Worm (Caenorhabditis elegans) whole organism, L1 larva: ENCODE results near the gene irg-6.

Experiments
- F16B12.6 ChIP-seq: fragments of 150-350 bp; optimal IDR thresholded peaks from 2 replicates; lab custom pipeline; 2014; ENCODE audit warnings: missing biosample characterization, missing genetic modification characterization
- alr-1 ChIP-seq: fragments of 200-800 bp; sonication (Bioruptor generic); optimal IDR thresholded peaks from 2 replicates; lab custom pipeline; 2018; ENCODE audit warnings: borderline replicate concordance, mild to moderate bottlenecking, missing genetic modification characterization, missing compliant biosample characterization
- ceh-8 ChIP-seq: fragments of 200-800 bp; sonication (Bioruptor generic); optimal IDR thresholded peaks from 2 replicates; lab custom pipeline; 2018; ENCODE audit warnings: mild to moderate bottlenecking, missing genetic modification characterization, moderate library complexity, missing compliant biosample characterization
- ceh-82 ChIP-seq, 3 experiments: fragments of 150-350 bp in 1 of 3; sonication (generic microtip) in 2 of 3; optimal IDR thresholded peaks; 2 replicates each; lab custom pipeline; 2014 to 2017; ENCODE audit warnings: missing biosample characterization in 3 of 3, missing genetic modification characterization in 3 of 3
- ceh-88 ChIP-seq: fragments of 200-800 bp; sonication (Bioruptor generic); IDR thresholded peaks from 2 replicates; pipeline ENCODE4 v1.3.6; 2022; ENCODE audit warnings: missing genetic modification characterization, missing compliant biosample characterization
- ceh-90 ChIP-seq: sonication (generic microtip); optimal IDR thresholded peaks from 2 replicates; lab custom pipeline; 2016; ENCODE audit warnings: missing genetic modification characterization, missing compliant biosample characterization
- dpl-1 ChIP-seq, 3 experiments: fragments of 150-350 bp in 2 of 3; sonication (generic microtip) in 1 of 3; optimal IDR thresholded peaks; 2 replicates each; lab custom pipeline; 2014 to 2017; ENCODE audit warnings: missing biosample characterization in 3 of 3, missing genetic modification characterization in 3 of 3, missing genetic modification reagents in 3 of 3
- efl-3 ChIP-seq: fragments of 200-800 bp; sonication (Bioruptor generic); optimal IDR thresholded peaks from 2 replicates; lab custom pipeline; 2018; ENCODE audit warnings: mild to moderate bottlenecking, missing genetic modification characterization, missing compliant biosample characterization
- egl-13 ChIP-seq: sonication (generic microtip); optimal IDR thresholded peaks from 2 replicates; lab custom pipeline; 2016; ENCODE audit warnings: missing genotype, missing genetic modification reagents, missing genetic modification characterization, missing compliant biosample characterization
- elt-2 ChIP-seq: sonication (generic microtip); optimal IDR thresholded peaks from 2 replicates; lab custom pipeline; 2016; ENCODE audit warnings: missing genetic modification characterization, mild to moderate bottlenecking, inconsistent platforms, missing compliant biosample characterization, missing genetic modification reagents
- ets-5 ChIP-seq: fragments of 200-800 bp; sonication (Bioruptor generic); IDR thresholded peaks from 2 replicates; pipeline ENCODE4 v1.3.6; 2022; ENCODE audit warnings: missing genetic modification characterization, missing compliant biosample characterization
- fkh-4 ChIP-seq: sonication (generic microtip); optimal IDR thresholded peaks from 2 replicates; lab custom pipeline; 2016; ENCODE audit warnings: missing compliant biosample characterization, missing genetic modification characterization, borderline replicate concordance
- fkh-8 ChIP-seq: sonication (generic microtip); optimal IDR thresholded peaks from 2 replicates; lab custom pipeline; 2016; ENCODE audit warnings: mild to moderate bottlenecking, missing genetic modification characterization, missing compliant biosample characterization
- fos-1 ChIP-seq: fragments of 150-350 bp; optimal IDR thresholded peaks from 2 replicates; lab custom pipeline; 2014; ENCODE audit warnings: missing biosample characterization, missing genetic modification characterization
- irx-1 ChIP-seq: sonication (generic microtip); optimal IDR thresholded peaks from 2 replicates; lab custom pipeline; 2016; ENCODE audit warnings: missing genetic modification characterization, missing compliant biosample characterization
- isw-1 ChIP-seq: fragments of 200-800 bp; sonication (Bioruptor generic); IDR thresholded peaks from 2 replicates; pipeline ENCODE4 v1.3.6; 2022; ENCODE audit warnings: missing genetic modification characterization, missing compliant biosample characterization
- lin-35 ChIP-seq, 2 experiments: fragments of 150-350 bp; optimal IDR thresholded peaks; 2 replicates each; lab custom pipeline; 2014; ENCODE audit warnings: missing biosample characterization in 2 of 2, missing genetic modification characterization in 2 of 2, missing genetic modification reagents in 2 of 2
- mdl-1 ChIP-seq, 2 experiments: fragments of 150-350 bp; optimal IDR thresholded peaks; 2 replicates each; lab custom pipeline; 2014 to 2017; ENCODE audit warnings: missing biosample characterization in 2 of 2, missing genetic modification characterization in 2 of 2, inconsistent platforms in 1 of 2
- mef-2 ChIP-seq: fragments of 150-350 bp; optimal IDR thresholded peaks from 2 replicates; lab custom pipeline; 2014; ENCODE audit warnings: missing biosample characterization, missing genetic modification characterization
- nhr-11 ChIP-seq: fragments of 150-350 bp; optimal IDR thresholded peaks from 2 replicates; lab custom pipeline; 2014; ENCODE audit warnings: missing biosample characterization, missing genetic modification characterization
- nhr-19 ChIP-seq: fragments of 200-800 bp; sonication (Bioruptor generic); conservative IDR thresholded peaks from 2 replicates; pipeline ENCODE4 v1.3.6; 2022; ENCODE audit warnings: missing genetic modification characterization, missing compliant biosample characterization
- nhr-20 ChIP-seq: sonication (generic microtip); optimal IDR thresholded peaks from 2 replicates; lab custom pipeline; 2016; ENCODE audit warnings: mild to moderate bottlenecking, missing genetic modification characterization, missing compliant biosample characterization
- nhr-47 ChIP-seq: sonication (generic microtip); optimal IDR thresholded peaks from 2 replicates; lab custom pipeline; 2016; ENCODE audit warnings: mild to moderate bottlenecking, missing genetic modification characterization, moderate library complexity, missing compliant biosample characterization
- nhr-71 ChIP-seq: sonication (generic microtip); optimal IDR thresholded peaks from 2 replicates; lab custom pipeline; 2016; ENCODE audit warnings: mild to moderate bottlenecking, missing genetic modification characterization, moderate library complexity, missing compliant biosample characterization
- nhr-77 ChIP-seq: fragments of 150-350 bp; optimal IDR thresholded peaks from 2 replicates; lab custom pipeline; 2014; ENCODE audit warnings: missing biosample characterization, missing genetic modification characterization
- nhr-84 ChIP-seq: sonication (generic microtip); optimal IDR thresholded peaks from 2 replicates; lab custom pipeline; 2017; ENCODE audit warnings: missing biosample characterization, missing genetic modification characterization
- nhr-85 ChIP-seq: sonication (generic microtip); peaks from one replicate; lab custom pipeline; 2016; ENCODE audit warnings: missing genetic modification characterization, inconsistent platforms, missing compliant biosample characterization
- nhr-90 ChIP-seq: sonication (generic microtip); optimal IDR thresholded peaks from 2 replicates; lab custom pipeline; 2016; ENCODE audit warnings: mild to moderate bottlenecking, missing genetic modification characterization, missing compliant biosample characterization; ENCODE audit not compliant: poor library complexity
- pax-3 ChIP-seq: fragments of 200-800 bp; sonication (Bioruptor generic); optimal IDR thresholded peaks from 2 replicates; lab custom pipeline; 2018; ENCODE audit warnings: mild to moderate bottlenecking, missing genetic modification characterization, moderate library complexity, missing compliant biosample characterization
- pqm-1 ChIP-seq: sonication (generic microtip); optimal IDR thresholded peaks from 3 replicates; lab custom pipeline; 2017; ENCODE audit warnings: missing biosample characterization, missing genetic modification characterization
- snpc-4 ChIP-seq: fragments of 150-350 bp; optimal IDR thresholded peaks from 2 replicates; lab custom pipeline; 2014; ENCODE audit warnings: missing biosample characterization, missing genetic modification characterization
- snu-23 ChIP-seq: sonication (generic microtip); optimal IDR thresholded peaks from 2 replicates; lab custom pipeline; 2016; ENCODE audit warnings: missing genetic modification characterization, missing compliant biosample characterization
- sptf-1 ChIP-seq: fragments of 150-350 bp; optimal IDR thresholded peaks from 2 replicates; lab custom pipeline; 2014; ENCODE audit warnings: missing biosample characterization, missing genetic modification characterization
- tbx-2 ChIP-seq: sonication (generic microtip); optimal IDR thresholded peaks from 2 replicates; lab custom pipeline; 2016; ENCODE audit warnings: missing genetic modification characterization, missing compliant biosample characterization
- tlp-1 ChIP-seq: fragments of 150-350 bp; optimal IDR thresholded peaks from 2 replicates; lab custom pipeline; 2014; ENCODE audit warnings: missing biosample characterization, missing genetic modification characterization
- unc-30 ChIP-seq: sonication (generic microtip); optimal IDR thresholded peaks from 2 replicates; lab custom pipeline; 2017; ENCODE audit warnings: missing biosample characterization, missing genetic modification characterization

The irg-6 gene

ce11 chrIV:12942633-12943032, 27.9 kb upstream of the irg-6 start, which contains the start of gene dct-19:
dct-19 (plus strand) TSS chrIV:12942933.
- TF ChIP-seq tbx-2 (no peak), elt-2 (tag; lab: Kevin White, UChicago) (no peak), snpc-4 (tag; lab: Kevin White, UChicago) (no peak), nhr-90 (tag; lab: Kevin White, UChicago) (no peak), pax-3 (no peak), efl-3 (GFP tag; lab: Kevin White, UChicago) (no peak), fkh-8 (tag; lab: Kevin White, UChicago) (no peak), ets-5 (GFP tag; lab: Robert Waterston, UW) (no peak), mef-2 (tag; lab: Kevin White, UChicago) (no peak), mdl-1 (tag; optimal IDR thresholded peaks at IDR 0.05; lab: Kevin White, UChicago) (no peak)

- TF ChIP-seq nhr-19 (GFP tag; lab: Robert Waterston, UW): no peak
- no peak for TF ChIP-seq irx-1
- no peak for TF ChIP-seq nhr-77 (tag; lab: Kevin White, UChicago)
- TF ChIP-seq fos-1: no peak
- no peak for TF ChIP-seq ceh-82 (tag; optimal IDR thresholded peaks at IDR 0.05; lab: Kevin White, UChicago)
- no peak for TF ChIP-seq nhr-11 (tag; lab: Kevin White, UChicago)
- TF ChIP-seq ceh-8 (GFP tag; lab: Kevin White, UChicago): no peak
- TF ChIP-seq alr-1 (tag; lab: Kevin White, UChicago): no peak
Measured at ce11 chrIV:12941254-12941653, 26.5 kb upstream of the irg-6 start, which contains the start of gene dod-24. dod-24 (minus strand) TSS chrIV:12941354.

- TF ChIP-seq nhr-85 (no peak), irx-1 (no peak), nhr-71 (tag; lab: Kevin White, UChicago) (peak; percentile 40), ceh-88 (no peak), elt-2 (tag; lab: Kevin White, UChicago) (peak; percentile 100), pqm-1 (peak; percentile 5), pax-3 (no peak), unc-30 (tag; lab: Kevin White, UChicago) (no peak), tlp-1 (tag; lab: Kevin White, UChicago) (peak; percentile 66), nhr-90 (tag; lab: Kevin White, UChicago) (peak; percentile 28), egl-13 (tag; lab: Kevin White, UChicago) (no peak), fkh-4 (tag; lab: Kevin White, UChicago) (no peak), nhr-20 (peak; percentile 14)
Measured at ce11 chrIV:12936221-12936776, 21.5 kb upstream of the irg-6 start, which contains the start of the genes cld-1 and dod-21. cld-1 (minus strand) TSS chrIV:12936271. dod-21 (plus strand) TSS chrIV:12936738.

ce11 chrIV:12926639-12927038, 11.9 kb upstream of the irg-6 start, which contains the start of gene srlf-5:
srlf-5 (minus strand) TSS chrIV:12926739.
- TF ChIP-seq F16B12.6 (tag; lab: Kevin White, UChicago) (no peak), snu-23 (no peak), nhr-84 (tag; lab: Kevin White, UChicago) (no peak)

- TF ChIP-seq ceh-90 (tag; lab: Kevin White, UChicago): no peak
- no peak for TF ChIP-seq tlp-1 (tag; lab: Kevin White, UChicago)
- no peak for TF ChIP-seq dpl-1 (GFP tag; optimal IDR thresholded peaks at IDR 0.05; lab: Kevin White, UChicago)
- TF ChIP-seq nhr-90 (tag; lab: Kevin White, UChicago): no peak
- no peak for TF ChIP-seq nhr-20
- TF ChIP-seq mdl-1 (tag; optimal IDR thresholded peaks at IDR 0.05; lab: Kevin White, UChicago): no peak
- no peak for TF ChIP-seq efl-3 (GFP tag; lab: Kevin White, UChicago)
- TF ChIP-seq egl-13 (tag; lab: Kevin White, UChicago): no peak
- TF ChIP-seq nhr-47 (tag; lab: Kevin White, UChicago): no peak
- TF ChIP-seq sptf-1 (tag; lab: Kevin White, UChicago): no peak
- no peak for TF ChIP-seq F16B12.6 (tag; lab: Kevin White, UChicago)
- TF ChIP-seq lin-35 (GFP tag; optimal IDR thresholded peaks at IDR 0.05; lab: Kevin White, UChicago): no peak
- TF ChIP-seq isw-1: no peak
Measured at ce11 chrIV:12924332-12924731, 9.6 kb upstream of the irg-6 start, which contains the start of gene srlf-4. srlf-4 (minus strand) TSS chrIV:12924432.
